Worm (Caenorhabditis elegans) whole organism, mixed stage, embryonic: ENCODE results near the gene mtpn-1.

Experiments used
- bed-3 ChIP-seq: fragments of 200-800 bp; sonication (Bioruptor generic); optimal IDR thresholded peaks from 3 replicates; lab custom pipeline; 2018; ENCODE audit warnings: mild to moderate bottlenecking, missing genetic modification characterization, moderate library complexity, missing compliant biosample characterization
- ces-1 ChIP-seq: fragments of 150-350 bp; optimal IDR thresholded peaks from 2 replicates; lab custom pipeline; 2014; ENCODE audit warnings: missing biosample characterization, missing genetic modification reagents, missing genetic modification characterization
- elt-1 ChIP-seq: sonication (generic microtip); optimal IDR thresholded peaks from 2 replicates; lab custom pipeline; 2017; ENCODE audit warnings: missing genetic modification characterization, mild to moderate bottlenecking, missing compliant biosample characterization, antibody characterized with exemption, moderate library complexity, borderline replicate concordance; ENCODE audit not compliant: insufficient read depth
- elt-3 ChIP-seq: fragments of 150-350 bp; optimal IDR thresholded peaks from 2 replicates; lab custom pipeline; 2014; ENCODE audit warnings: missing biosample characterization, missing genetic modification characterization
- lin-13 ChIP-seq: fragments of 150-350 bp; optimal IDR thresholded peaks from 2 replicates; lab custom pipeline; 2014; ENCODE audit warnings: missing biosample characterization, missing genetic modification characterization
- lsy-2 ChIP-seq: fragments of 150-350 bp; optimal IDR thresholded peaks from 2 replicates; lab custom pipeline; 2014; ENCODE audit warnings: missing biosample characterization, missing genetic modification characterization
- nhr-12 ChIP-seq: fragments of 150-350 bp; optimal IDR thresholded peaks from 2 replicates; lab custom pipeline; 2014; ENCODE audit warnings: missing biosample characterization, missing genetic modification characterization
- nhr-237 ChIP-seq: fragments of 150-350 bp; optimal IDR thresholded peaks from 2 replicates; lab custom pipeline; 2014; ENCODE audit warnings: missing biosample characterization, missing genetic modification characterization
- nhr-28 ChIP-seq: fragments of 150-350 bp; optimal IDR thresholded peaks from 2 replicates; lab custom pipeline; 2014; ENCODE audit warnings: missing biosample characterization, missing genetic modification characterization
- nhr-76 ChIP-seq: sonication (generic microtip); optimal IDR thresholded peaks from 2 replicates; lab custom pipeline; 2017; ENCODE audit warnings: missing biosample characterization, missing genetic modification characterization
- pha-4 ChIP-seq: fragments of 150-350 bp; optimal IDR thresholded peaks from 2 replicates; lab custom pipeline; 2018; ENCODE audit warnings: missing biosample characterization, missing genetic modification reagents, missing genetic modification characterization
- tbx-8 ChIP-seq: fragments of 200-800 bp; sonication (Bioruptor generic); optimal IDR thresholded peaks from 2 replicates; lab custom pipeline; 2018; ENCODE audit warnings: mild to moderate bottlenecking, missing genetic modification characterization, moderate library complexity, missing compliant biosample characterization
- unc-62 ChIP-seq: fragments of 150-350 bp; optimal IDR thresholded peaks from 2 replicates; lab custom pipeline; 2014; ENCODE audit warnings: missing biosample characterization, missing genetic modification reagents, missing genetic modification characterization

DNA sequence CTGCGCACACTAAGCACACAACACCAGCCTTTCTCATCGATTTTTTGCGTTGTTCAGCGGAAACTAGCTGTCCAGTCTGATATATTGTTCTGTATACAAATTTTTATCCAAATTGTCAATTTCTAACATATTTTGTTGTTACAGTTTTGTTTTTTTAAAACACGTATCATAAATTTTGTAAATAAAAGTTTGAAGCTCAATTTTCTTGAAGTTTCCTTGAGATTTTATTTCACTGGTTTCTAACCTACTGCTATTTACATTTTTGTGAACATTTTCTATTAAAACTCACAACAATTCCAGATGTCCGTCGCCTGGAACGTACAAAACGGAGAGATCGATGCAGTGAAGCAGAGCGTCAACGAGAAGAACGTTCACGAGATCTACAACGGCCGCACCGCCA lies at the start of gene mtpn-1:
- TF ChIP-seq ces-1 (GFP tag; lab: Kevin White, UChicago) (no peak), elt-3 (no peak), tbx-8 (GFP tag; lab: Kevin White, UChicago) (no peak), unc-62 (GFP tag; lab: Kevin White, UChicago) (no peak), lin-13 (tag; lab: Kevin White, UChicago) (no peak), nhr-12 (no peak), pha-4 (no peak), elt-1 (no peak), nhr-76 (tag; lab: Kevin White, UChicago) (no peak), bed-3 (no peak), nhr-237 (tag; lab: Kevin White, UChicago) (no peak), lsy-2 (no peak), nhr-28 (no peak)
